Worm (Caenorhabditis elegans): Measurements from ENCODE around the gene tbx-35.

ce11 chrII:5515542-5515941, 9.7 kb downstream of the tbx-35 start, which contains the start of gene ZK177.3:
- TF ChIP-seq snpc-4 (tag; optimal IDR thresholded peaks at IDR 0.05), result no peak
- no peak for TF ChIP-seq ama-1 (optimal IDR thresholded peaks at IDR 0.05)
- TF ChIP-seq F13H6.1 (tag; optimal IDR thresholded peaks at IDR 0.05), result no peak
- TF ChIP-seq elt-3 (tag; optimal IDR thresholded peaks at IDR 0.05), result no peak
- no peak for TF ChIP-seq dmd-4 (tag; optimal IDR thresholded peaks at IDR 0.05)
- TF ChIP-seq crh-2 (tag; optimal IDR thresholded peaks at IDR 0.05), result no peak
